Fruit fly (Drosophila melanogaster) ovary, adult (tissue): ENCODE data around the gene Ucp4C.

Source experiments
- CG17801 ChIP-seq: fragments of 200-800 bp; optimal IDR thresholded peaks from 2 replicates; lab custom pipeline; 2019; ENCODE audit warnings: missing biosample characterization, mild to moderate bottlenecking, missing genetic modification characterization, moderate library complexity; ENCODE audit not compliant: partially characterized antibody

Ucp4C gene

dm6 chr2L:5977729-5978078, 9.3 kb downstream of the Ucp4C start:
- TF ChIP-seq CG17801 (GFP tag; lab: Kevin White, UChicago), result no peak

dm6 chr2L:5978333-5979054, 10.1 kb downstream of the Ucp4C start:
- TF ChIP-seq CG17801 (GFP tag; lab: Kevin White, UChicago), result no peak

DNA sequence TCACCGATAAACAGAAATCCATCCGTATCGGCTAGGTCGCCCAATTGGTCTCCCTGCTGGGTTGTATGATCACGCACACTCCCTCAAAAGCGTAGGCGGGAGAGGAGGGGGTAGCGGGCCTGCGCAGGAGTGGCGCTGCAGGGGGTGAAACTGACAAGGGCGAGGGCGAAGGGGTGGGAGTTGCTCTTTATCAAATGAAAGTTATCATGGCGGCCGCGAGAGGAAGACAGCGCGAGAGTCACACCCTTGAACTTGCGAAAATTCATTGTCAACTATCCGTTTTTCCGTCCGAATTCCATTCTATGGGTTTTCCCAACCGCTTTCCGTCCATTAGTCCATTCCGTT, 10.7 kb downstream of the Ucp4C start:
- no peak for TF ChIP-seq CG17801 (GFP tag; lab: Kevin White, UChicago)

DNA sequence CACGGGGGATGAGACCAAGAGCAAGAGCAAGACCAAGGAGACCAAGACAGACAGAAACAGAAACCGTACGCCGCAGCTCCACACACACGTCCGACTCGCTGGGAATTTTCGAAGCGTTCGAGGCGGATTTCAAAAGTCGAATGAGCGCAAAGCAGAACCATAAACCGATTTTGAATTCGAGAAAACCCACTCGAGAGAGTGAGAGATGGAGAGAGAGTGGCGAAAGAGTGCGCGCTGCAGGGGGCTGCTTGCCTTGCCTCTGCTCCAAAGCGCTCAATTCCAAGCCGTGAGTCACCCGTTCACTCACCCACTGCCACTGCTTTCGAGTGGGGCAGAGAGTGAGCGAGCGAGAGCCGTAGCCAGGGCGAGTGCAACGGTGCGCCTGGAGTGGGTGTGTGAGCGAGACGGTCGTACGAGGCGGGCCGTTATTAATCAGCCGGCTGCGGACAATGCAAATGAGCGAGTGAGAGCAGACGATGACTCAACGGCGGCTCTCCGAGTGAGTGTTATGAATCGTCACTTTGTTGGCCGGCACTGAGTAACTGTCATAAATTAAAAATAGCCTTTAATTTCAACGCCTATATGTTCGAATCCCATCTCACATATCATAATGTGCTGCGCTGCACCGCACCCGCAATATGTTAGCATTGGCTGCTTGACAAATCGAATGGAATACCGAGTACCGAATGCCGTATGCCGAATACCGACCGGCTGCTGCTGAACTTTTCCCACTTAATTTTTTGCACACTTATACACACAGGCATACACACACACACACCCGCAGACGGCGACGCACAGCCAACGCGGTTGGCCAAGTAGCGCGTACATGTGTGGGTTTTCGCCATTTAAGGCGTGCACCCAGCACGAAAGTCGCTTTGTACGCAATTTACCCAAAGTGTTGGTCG, 11.8 kb downstream of the Ucp4C start:
- TF ChIP-seq CG17801 (GFP tag; lab: Kevin White, UChicago), result peak; percentile 70

DNA sequence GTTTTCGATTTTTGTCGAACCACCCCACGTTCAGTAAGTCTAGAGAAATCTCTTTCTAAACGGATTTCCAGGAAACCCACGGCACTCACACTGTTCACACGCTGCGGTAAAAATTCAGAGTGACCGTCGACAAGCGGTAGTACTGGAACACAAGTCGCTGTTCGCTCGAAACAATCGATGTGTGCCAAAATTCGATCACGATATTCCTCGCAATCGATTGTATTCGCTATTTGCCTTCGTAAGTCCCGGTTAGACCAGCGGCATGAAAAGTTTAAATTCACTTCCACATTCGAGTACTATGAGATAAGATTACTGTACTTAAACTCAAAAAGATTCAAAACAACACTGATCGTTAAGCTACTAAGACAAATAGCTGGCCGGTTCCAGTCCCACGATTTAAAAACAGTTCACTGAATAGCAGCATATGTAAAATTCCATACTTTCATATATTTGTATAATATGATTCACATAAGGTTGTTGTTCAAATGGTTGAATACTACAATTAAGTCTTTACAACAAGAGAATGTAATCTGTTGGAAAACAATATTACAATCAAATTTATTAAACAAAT, 12.6 kb downstream of the Ucp4C start, which contains the start of gene chic:
Gene chic, minus strand, starts transcription at position 157 of the 571 bp plus-strand sequence.
- peak; percentile 43 for TF ChIP-seq CG17801 (GFP tag; lab: Kevin White, UChicago)

DNA sequence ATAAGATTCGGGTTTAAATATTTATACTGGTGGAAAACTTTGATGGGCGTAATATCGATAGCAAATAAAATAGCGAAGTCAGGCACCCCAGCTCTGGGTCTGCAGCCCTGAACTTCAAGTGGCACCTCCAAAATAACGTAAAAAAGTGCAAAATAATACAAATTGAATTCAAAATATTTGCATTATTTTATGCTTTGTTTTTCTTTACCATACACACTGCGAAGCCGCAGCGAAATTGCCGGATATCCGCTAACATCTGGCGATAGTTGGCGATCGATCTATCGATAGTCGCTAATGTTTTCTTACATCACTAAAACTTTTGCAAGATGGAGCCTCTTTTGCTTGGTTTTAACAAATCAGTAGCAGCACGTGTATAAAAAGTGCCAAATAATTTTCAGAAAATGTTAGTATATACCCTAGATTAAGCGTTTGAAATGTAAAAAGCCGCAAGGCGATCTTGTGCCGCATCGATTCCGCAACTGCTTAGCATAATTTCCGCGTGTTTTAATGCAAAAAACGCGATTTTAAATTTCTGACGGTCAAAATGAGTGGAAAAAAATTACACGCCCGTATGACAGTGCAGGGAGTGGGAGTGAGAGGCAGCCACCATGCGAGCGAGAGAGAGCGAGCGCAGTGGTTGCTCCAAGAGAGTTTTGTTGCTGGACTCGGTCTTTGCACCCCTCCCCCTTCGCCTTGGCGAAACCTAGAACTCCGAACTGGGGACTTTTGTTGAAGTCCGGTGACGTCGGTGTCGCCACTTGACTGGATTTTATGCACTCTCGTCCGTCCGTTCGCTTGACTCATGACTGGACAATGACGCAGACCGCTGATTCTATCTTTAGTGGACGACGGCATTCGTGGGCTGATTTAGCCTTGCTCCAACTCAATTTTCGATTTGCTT, 13.3 kb downstream of the Ucp4C start, which contains the start of gene eIF4A:
Gene eIF4A, plus strand, starts transcription at position 332 of the 901 bp plus-strand sequence.
- peak; percentile 27 for TF ChIP-seq CG17801 (GFP tag; lab: Kevin White, UChicago)

- peak; percentile 64 for TF ChIP-seq CG17801 (GFP tag; lab: Kevin White, UChicago)
Measured at dm6 chr2L:5982334-5982987, 14.1 kb downstream of the Ucp4C start.

- no peak for TF ChIP-seq CG17801 (GFP tag; lab: Kevin White, UChicago)
Measured at dm6 chr2L:5983236-5983635, 14.9 kb downstream of the Ucp4C start.

dm6 chr2L:5986094-5986493, 17.7 kb downstream of the Ucp4C start, which contains the start of gene ifc:
ifc (plus strand) TSS chr2L:5986348.
- peak; percentile 63 for TF ChIP-seq CG17801 (GFP tag; lab: Kevin White, UChicago)

dm6 chr2L:5986940-5987339, 18.6 kb downstream of the Ucp4C start:
- TF ChIP-seq CG17801 (GFP tag; lab: Kevin White, UChicago), result no peak

DNA sequence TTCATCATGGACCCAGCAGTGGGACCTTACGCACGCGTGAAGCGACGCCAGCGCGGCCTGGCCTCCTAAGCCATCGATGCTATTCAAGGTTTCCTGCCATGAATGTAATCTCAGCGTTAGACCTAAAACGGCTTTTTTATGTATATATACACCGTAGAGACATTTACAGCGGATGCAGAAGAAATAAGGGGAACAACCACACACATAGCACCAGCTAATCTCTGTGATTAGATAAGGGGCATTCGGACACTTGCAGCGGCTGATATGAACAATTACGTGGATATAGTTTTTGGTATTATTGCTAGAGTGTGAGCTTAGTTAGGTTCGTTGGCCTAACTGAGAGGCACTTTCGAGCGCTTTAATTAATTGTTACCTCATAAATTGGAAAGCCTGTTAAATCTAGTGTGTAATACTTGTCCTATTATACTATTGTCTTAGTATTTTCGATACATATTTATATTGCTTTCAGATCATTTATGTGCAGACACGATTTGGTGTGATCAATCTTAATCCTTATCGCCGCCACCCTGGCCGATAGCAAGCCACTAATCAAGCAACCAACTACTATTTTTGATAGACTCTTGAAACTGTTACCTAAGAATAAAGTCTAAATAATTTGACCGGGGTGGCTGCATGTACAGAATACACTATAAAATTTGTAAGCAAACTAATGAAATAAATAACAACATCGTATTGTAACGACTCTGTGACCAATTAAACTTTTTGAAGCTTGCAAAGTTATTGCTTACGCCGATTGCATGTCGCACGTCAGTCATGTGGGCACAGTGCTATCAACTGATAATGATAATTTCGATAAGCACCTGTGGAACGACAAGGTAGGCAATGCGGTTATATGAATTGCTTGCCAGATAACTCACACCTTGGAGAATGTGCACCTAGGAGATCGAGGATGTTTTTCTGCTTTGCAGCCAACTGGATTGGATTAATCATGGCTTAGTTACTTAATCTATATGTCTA, 20.0 kb downstream of the Ucp4C start:
- no peak for TF ChIP-seq CG17801 (GFP tag; lab: Kevin White, UChicago)

- no peak for TF ChIP-seq CG17801 (GFP tag; lab: Kevin White, UChicago)
Measured at dm6 chr2L:5990447-5990846, 22.1 kb downstream of the Ucp4C start.
